Worm (Caenorhabditis elegans): ENCODE data around the gene srh-1.

ce11 chrV:11508773-11509172, 23.1 kb downstream of the srh-1 start, which contains the start of gene ttll-5:
- no peak for TF ChIP-seq ama-1 (optimal IDR thresholded peaks at IDR 0.05)
- no peak for TF ChIP-seq saeg-2 (GFP tag; IDR thresholded peaks at IDR 0.05)
- TF ChIP-seq hlh-11 (tag; optimal IDR thresholded peaks at IDR 0.05): no peak
- TF ChIP-seq mxl-2 (GFP tag; conservative IDR thresholded peaks at IDR 0.05): no peak
- TF ChIP-seq ceh-82 (tag; optimal IDR thresholded peaks at IDR 0.05): no peak
- TF ChIP-seq ctbp-1 (GFP tag; IDR thresholded peaks at IDR 0.05): no peak
- TF ChIP-seq sdz-12 (GFP tag; optimal IDR thresholded peaks at IDR 0.05): no peak
- no peak for TF ChIP-seq egl-43 (GFP tag; IDR thresholded peaks at IDR 0.05)
- TF ChIP-seq F49E8.2 (tag; optimal IDR thresholded peaks at IDR 0.05; ENCODE audit: borderline replicate concordance): no peak
- peak; percentile 8 for TF ChIP-seq nhr-25 (tag; optimal IDR thresholded peaks at IDR 0.05; ENCODE audit: borderline replicate concordance, insufficient read depth)
- TF ChIP-seq lim-7 (GFP tag; IDR thresholded peaks at IDR 0.05): no peak
- TF ChIP-seq mep-1 (tag; optimal IDR thresholded peaks at IDR 0.05): no peak

All from whole organism, L4 larva.